Fruit fly (Drosophila melanogaster): ENCODE results near the gene CG9300.

dm6 chr3L:19504719-19505118, 47.5 kb upstream of the CG9300 start:
- TF ChIP-seq CG8632 (GFP tag; optimal IDR thresholded peaks at IDR 0.05): no peak
- no peak for TF ChIP-seq CG6792 (GFP tag; optimal IDR thresholded peaks at IDR 0.05)
- no peak for TF ChIP-seq CG11762 (GFP tag; optimal IDR thresholded peaks at IDR 0.05; ENCODE audit: insufficient read depth)
- no peak for TF ChIP-seq acj6 (GFP tag; optimal IDR thresholded peaks at IDR 0.05)
